Worm (Caenorhabditis elegans) whole organism, young adult: ENCODE results near the gene C23F12.9.

ENCODE experiments used
- F55B11.4 ChIP-seq: sonication (generic microtip); optimal IDR thresholded peaks from 2 replicates; lab custom pipeline; 2016; ENCODE audit warnings: missing compliant biosample characterization, missing genetic modification characterization, borderline replicate concordance; ENCODE audit not compliant: insufficient read depth
- K12H6.12 ChIP-seq: fragments of 200-800 bp; sonication (Bioruptor generic); optimal IDR thresholded peaks from 2 replicates; lab custom pipeline; 2018; ENCODE audit warnings: mild to moderate bottlenecking, missing genetic modification characterization, missing compliant biosample characterization
- aptf-2 ChIP-seq: fragments of 200-800 bp; sonication (Bioruptor generic); conservative IDR thresholded peaks from 2 replicates; pipeline ENCODE4 v1.3.6; 2022; ENCODE audit warnings: missing genetic modification reagents, missing genetic modification characterization, missing compliant biosample characterization
- atf-7 ChIP-seq: sonication (generic microtip); optimal IDR thresholded peaks from 2 replicates; lab custom pipeline; 2017; ENCODE audit warnings: mild to moderate bottlenecking, missing genetic modification characterization, missing compliant biosample characterization
- attf-3 ChIP-seq: fragments of 200-800 bp; sonication (Bioruptor generic); conservative IDR thresholded peaks from 2 replicates; pipeline ENCODE4 v1.3.6; 2022; ENCODE audit warnings: missing genetic modification reagents, missing genetic modification characterization, missing compliant biosample characterization
- attf-5 ChIP-seq: fragments of 200-800 bp; sonication (Bioruptor generic); optimal IDR thresholded peaks from 2 replicates; lab custom pipeline; 2018; ENCODE audit warnings: mild to moderate bottlenecking, missing genetic modification characterization, missing compliant biosample characterization
- attf-6 ChIP-seq: fragments of 200-800 bp; sonication (Bioruptor generic); IDR thresholded peaks from 2 replicates; pipeline ENCODE4 v1.3.6; 2022; ENCODE audit warnings: missing genetic modification reagents, missing genetic modification characterization, missing compliant biosample characterization
- bed-1 ChIP-seq: fragments of 200-800 bp; sonication (Bioruptor generic); IDR thresholded peaks from 2 replicates; pipeline ENCODE4 v1.3.6; 2022; ENCODE audit warnings: missing genetic modification reagents, missing genetic modification characterization, missing compliant biosample characterization
- bed-2 ChIP-seq: fragments of 200-800 bp; sonication (Bioruptor generic); IDR thresholded peaks from 2 replicates; pipeline ENCODE4 v1.3.6; 2022; ENCODE audit warnings: missing genetic modification reagents, missing genetic modification characterization, missing compliant biosample characterization
- ceh-40 ChIP-seq: fragments of 200-800 bp; sonication (Bioruptor generic); IDR thresholded peaks from 2 replicates; pipeline ENCODE4 v1.3.6; 2022; ENCODE audit warnings: missing genetic modification characterization, missing compliant biosample characterization
- die-1 ChIP-seq: sonication (generic microtip); optimal IDR thresholded peaks from 2 replicates; lab custom pipeline; 2016; ENCODE audit warnings: missing genotype, mild to moderate bottlenecking, missing genetic modification characterization, missing compliant biosample characterization
- efl-1 ChIP-seq: fragments of 150-350 bp; optimal IDR thresholded peaks from 2 replicates; lab custom pipeline; 2014; ENCODE audit warnings: missing biosample characterization, missing genetic modification reagents, missing genetic modification characterization
- egl-44 ChIP-seq: fragments of 200-800 bp; sonication (Bioruptor generic); IDR thresholded peaks from 2 replicates; pipeline ENCODE4 v1.3.6; 2022; ENCODE audit warnings: missing genetic modification reagents, missing genetic modification characterization, missing compliant biosample characterization
- fkh-3 ChIP-seq: sonication (generic microtip); optimal IDR thresholded peaks from 2 replicates; lab custom pipeline; 2016; ENCODE audit warnings: mild to moderate bottlenecking, missing genetic modification characterization, missing compliant biosample characterization
- hrde-1 ChIP-seq: sonication (generic microtip); optimal IDR thresholded peaks from 2 replicates; lab custom pipeline; 2016; ENCODE audit warnings: missing genetic modification characterization, mild to moderate bottlenecking, missing compliant biosample characterization, moderate library complexity, missing genotype, missing genetic modification reagents, borderline replicate concordance
- lag-1 ChIP-seq: fragments of 200-800 bp; sonication (Bioruptor generic); IDR thresholded peaks from 2 replicates; pipeline ENCODE4 v1.3.6; 2022; ENCODE audit warnings: missing genetic modification reagents, missing genetic modification characterization, missing compliant biosample characterization
- let-607 ChIP-seq, 2 experiments: fragments of 200-800 bp in 1 of 2; sonication (Bioruptor generic) in 1 of 2; sonication (generic microtip) in 1 of 2; optimal IDR thresholded peaks; 2 replicates each; lab custom pipeline; 2016 to 2018; ENCODE audit warnings: mild to moderate bottlenecking in 2 of 2, missing compliant biosample characterization in 2 of 2, missing genetic modification characterization in 2 of 2, moderate library complexity in 2 of 2, missing genotype in 1 of 2
- lin-35 ChIP-seq, 3 experiments: fragments of 150-350 bp in 2 of 3; sonication (generic microtip) in 1 of 3; optimal IDR thresholded peaks; 2 replicates each; lab custom pipeline; 2014 to 2018; ENCODE audit warnings: missing biosample characterization in 3 of 3, missing genetic modification characterization in 3 of 3, missing genetic modification reagents in 3 of 3
- lin-40 ChIP-seq: sonication (generic microtip); optimal IDR thresholded peaks from 2 replicates; lab custom pipeline; 2016; ENCODE audit warnings: missing genetic modification characterization, mild to moderate bottlenecking, missing compliant biosample characterization, missing genotype, missing genetic modification reagents
- lsl-1 ChIP-seq: fragments of 200-800 bp; sonication (Bioruptor generic); optimal IDR thresholded peaks from 2 replicates; lab custom pipeline; 2018; ENCODE audit warnings: mild to moderate bottlenecking, missing genetic modification characterization, moderate library complexity, missing compliant biosample characterization
- lsy-27 ChIP-seq: sonication (generic microtip); optimal IDR thresholded peaks from 2 replicates; lab custom pipeline; 2017; ENCODE audit warnings: missing genetic modification characterization, mild to moderate bottlenecking, missing compliant biosample characterization, antibody characterized with exemption, missing genotype, borderline replicate concordance; ENCODE audit not compliant: insufficient read depth
- nfya-1 ChIP-seq: sonication (generic microtip); optimal IDR thresholded peaks from 2 replicates; lab custom pipeline; 2017; ENCODE audit warnings: antibody characterized with exemption, missing compliant biosample characterization, missing genetic modification characterization, borderline replicate concordance; ENCODE audit not compliant: insufficient read depth
- nhr-80 ChIP-seq: sonication (generic microtip); optimal IDR thresholded peaks from 2 replicates; lab custom pipeline; 2016; ENCODE audit warnings: missing genetic modification characterization, missing compliant biosample characterization
- snpc-1.1 ChIP-seq: sonication (generic microtip); optimal IDR thresholded peaks from 2 replicates; lab custom pipeline; 2017; ENCODE audit warnings: missing genetic modification characterization, mild to moderate bottlenecking, missing compliant biosample characterization, antibody characterized with exemption, moderate library complexity, missing genotype, missing genetic modification reagents; ENCODE audit not compliant: insufficient read depth
- snpc-4 ChIP-seq, 5 experiments: fragments of 150-350 bp in 1 of 5; sonication (generic microtip) in 4 of 5; optimal IDR thresholded peaks; 2 replicates each; lab custom pipeline; 2014 to 2018; ENCODE audit warnings: missing genetic modification characterization in 5 of 5, missing biosample characterization in 3 of 5, antibody characterized with exemption in 2 of 5, mild to moderate bottlenecking in 2 of 5, missing compliant biosample characterization in 2 of 5, missing genotype in 2 of 5, moderate library complexity in 2 of 5, missing genetic modification reagents in 1 of 5
- zfh-2 ChIP-seq: fragments of 200-800 bp; sonication (Bioruptor generic); conservative IDR thresholded peaks from 2 replicates; pipeline ENCODE4 v1.3.6; 2022; ENCODE audit warnings: missing genetic modification reagents, missing genetic modification characterization, missing compliant biosample characterization

C23F12.9 gene

ce11 chrX:9436843-9437312, 43.0 kb downstream of the C23F12.9 start, which contains the start of gene tbb-4:
Gene tbb-4, minus strand, starts transcription at chrX:9436893.
- TF ChIP-seq lsl-1 (GFP tag; lab: Kevin White, UChicago) (no peak), zfh-2 (GFP tag; lab: Robert Waterston, UW) (peak; percentile 63; the same call in 1 of the 2 replicates)
- TF ChIP-seq, all 124 proteins: peak for 1

- no peak for TF ChIP-seq F55B11.4
- no peak for TF ChIP-seq lsl-1 (GFP tag; lab: Kevin White, UChicago)
- TF ChIP-seq efl-1 (GFP tag; lab: Kevin White, UChicago): peak; percentile 12
- TF ChIP-seq ceh-40 (GFP tag; lab: Robert Waterston, UW): no peak
- TF ChIP-seq fkh-3 (tag; lab: Kevin White, UChicago): no peak
- TF ChIP-seq lin-35 (GFP tag; optimal IDR thresholded peaks at IDR 0.05; lab: Kevin White, UChicago): peak in 1 of 3 experiments; percentile 47
- TF ChIP-seq attf-6 (GFP tag; lab: Robert Waterston, UW): no peak
- no peak for TF ChIP-seq bed-2 (GFP tag; lab: Robert Waterston, UW)
- TF ChIP-seq snpc-4 (GFP tag; optimal IDR thresholded peaks at IDR 0.05; lab: Kevin White, UChicago): no peak
- TF ChIP-seq snpc-4 (tag; optimal IDR thresholded peaks at IDR 0.05; lab: Kevin White, UChicago): peak in 1 of 4 experiments; percentile 67
- TF ChIP-seq let-607 (tag; optimal IDR thresholded peaks at IDR 0.05; lab: Kevin White, UChicago): peak in 1 of 2 experiments; percentile 64
- TF ChIP-seq nfya-1 (tag; lab: Kevin White, UChicago): no peak
- TF ChIP-seq nhr-80 (tag; lab: Kevin White, UChicago): peak; percentile 64
- peak; percentile 80 for TF ChIP-seq atf-7 (tag; lab: Kevin White, UChicago)
- TF ChIP-seq hrde-1 (tag; lab: Kevin White, UChicago): no peak
- peak; percentile 60 for TF ChIP-seq lin-40 (tag; lab: Kevin White, UChicago)
- TF ChIP-seq egl-44 (GFP tag; lab: Robert Waterston, UW): no peak
Observed at ce11 chrX:9441512-9441911, 47.7 kb downstream of the C23F12.9 start, which contains the start of gene memb-1. Gene memb-1, minus strand, starts transcription at chrX:9441571.

ce11 chrX:9443871-9444270, 50.0 kb downstream of the C23F12.9 start:
- TF ChIP-seq attf-5 (GFP tag; lab: Kevin White, UChicago): no peak
- no peak for TF ChIP-seq die-1 (tag; lab: Kevin White, UChicago)
- TF ChIP-seq snpc-1.1 (tag; lab: Kevin White, UChicago): no peak
- TF ChIP-seq lsy-27: no peak
- TF ChIP-seq K12H6.12 (tag; lab: Kevin White, UChicago): no peak
- no peak for TF ChIP-seq lag-1
- no peak for TF ChIP-seq aptf-2
- no peak for TF ChIP-seq bed-1 (GFP tag; lab: Robert Waterston, UW)
- TF ChIP-seq attf-3: no peak
- TF ChIP-seq, all 124 proteins: peak for 0
